Fruit fly (Drosophila melanogaster): ENCODE data around the gene lectin-22C.

lectin-22C gene

DNA sequence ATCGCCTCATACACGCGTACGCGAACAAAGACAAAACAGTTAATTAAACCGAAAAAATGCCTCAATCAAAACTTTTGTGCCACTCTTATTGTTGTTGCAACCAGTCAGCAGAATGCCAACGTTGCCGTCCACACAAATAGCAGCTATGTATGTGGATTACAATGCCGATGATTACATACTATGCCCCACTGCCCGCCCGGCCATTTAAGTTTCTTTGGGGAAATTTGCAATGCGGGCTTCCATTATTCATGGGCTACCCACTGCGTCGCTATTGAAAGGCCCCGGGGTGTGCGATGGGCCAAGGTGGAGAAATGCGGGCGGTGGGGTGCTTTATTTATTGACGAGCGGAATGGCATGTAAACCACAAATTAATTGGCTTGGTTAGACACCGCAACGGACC, 47.3 kb upstream of the lectin-22C start (continued):
- TF ChIP-seq CG8290 (GFP tag; optimal IDR thresholded peaks at IDR 0.05) (no peak), CG8290 (tag; optimal IDR thresholded peaks at IDR 0.05) (peak in 1 of 2 experiments; percentile 15), CG17359 (tag; optimal IDR thresholded peaks at IDR 0.05) (no peak), klu (GFP tag; IDR thresholded peaks at IDR 0.05) (no peak), tap (tag; optimal IDR thresholded peaks at IDR 0.05) (no peak), CG7271 (tag; optimal IDR thresholded peaks at IDR 0.05) (no peak), CG14710 (tag; optimal IDR thresholded peaks at IDR 0.05) (no peak), Eip74EF (GFP tag; optimal IDR thresholded peaks at IDR 0.05) (no peak), fd64A (GFP tag; optimal IDR thresholded peaks at IDR 0.05) (no peak), CG6272 (GFP tag; IDR thresholded peaks at IDR 0.05) (0 out of 2 replicates have a peak, but pooled peaks have one; percentile 20), H2.0 (GFP tag; IDR thresholded peaks at IDR 0.05) (peak; percentile 33; the same call in 1 of the 2 replicates), phol (tag; optimal IDR thresholded peaks at IDR 0.05) (no peak), CG18764 (GFP tag; optimal IDR thresholded peaks at IDR 0.05) (no peak), dpn (GFP tag; optimal IDR thresholded peaks at IDR 0.05) (no peak), stc (GFP tag; IDR thresholded peaks at IDR 0.05) (0 out of 2 replicates have a peak, but pooled peaks have one; percentile 22), pita (GFP tag; optimal IDR thresholded peaks at IDR 0.05) (no peak), CG2678 (tag; optimal IDR thresholded peaks at IDR 0.05) (no peak), D19A (tag; optimal IDR thresholded peaks at IDR 0.05) (no peak), CG11695 (GFP tag; IDR thresholded peaks at IDR 0.05) (no peak), grn (GFP tag; optimal IDR thresholded peaks at IDR 0.05) (no peak), peb (GFP tag; IDR thresholded peaks at IDR 0.05) (no peak), Atf-2 (GFP tag; optimal IDR thresholded peaks at IDR 0.05) (no peak), C15 (GFP tag; IDR thresholded peaks at IDR 0.05) (no peak), Vsx1 (GFP tag; optimal IDR thresholded peaks at IDR 0.05) (no peak), nerfin-2 (GFP tag; IDR thresholded peaks at IDR 0.05; ENCODE audit: partially characterized antibody) (no peak), CG10959 (GFP tag; IDR thresholded peaks at IDR 0.05) (no peak), CG14667 (GFP tag; IDR thresholded peaks at IDR 0.05) (0 out of 2 replicates have a peak, but pooled peaks have one; percentile 28), CG9817 (tag; optimal IDR thresholded peaks at IDR 0.05) (no peak), NFAT (GFP tag; IDR thresholded peaks at IDR 0.05) (0 out of 2 replicates have a peak, but pooled peaks have one; percentile 7), CG32767 (GFP tag; IDR thresholded peaks at IDR 0.05) (no peak), Spps (tag; optimal IDR thresholded peaks at IDR 0.05) (no peak), Ets65A (GFP tag) (peak; percentile 17), fd96Cb (tag; optimal IDR thresholded peaks at IDR 0.05) (peak; percentile 5), jigr1 (GFP tag; IDR thresholded peaks at IDR 0.05) (no peak), zfh1 (GFP tag; IDR thresholded peaks at IDR 0.05) (peak; percentile 39; the same call in 1 of the 3 replicates), Gsc (GFP tag; IDR thresholded peaks at IDR 0.05) (peak; percentile 46; the same call in 1 of the 2 replicates), Awh (GFP tag; IDR thresholded peaks at IDR 0.05) (no peak), Ptx1 (GFP tag; IDR thresholded peaks at IDR 0.05) (peak; percentile 66), tgo (GFP tag; IDR thresholded peaks at IDR 0.05) (no peak), ind (GFP tag; optimal IDR thresholded peaks at IDR 0.05) (peak; percentile 11), CG32532 (GFP tag; IDR thresholded peaks at IDR 0.05) (peak; percentile 51; the same call in 1 of the 2 replicates), pum (GFP tag; optimal IDR thresholded peaks at IDR 0.05) (no peak), org-1 (GFP tag; optimal IDR thresholded peaks at IDR 0.05) (no peak), vvl (GFP tag; IDR thresholded peaks at IDR 0.05) (0 out of 2 replicates have a peak, but pooled peaks have one; percentile 20)
